Fruit fly (Drosophila melanogaster): ENCODE results near the gene Cubn.

Gene Cubn

DNA sequence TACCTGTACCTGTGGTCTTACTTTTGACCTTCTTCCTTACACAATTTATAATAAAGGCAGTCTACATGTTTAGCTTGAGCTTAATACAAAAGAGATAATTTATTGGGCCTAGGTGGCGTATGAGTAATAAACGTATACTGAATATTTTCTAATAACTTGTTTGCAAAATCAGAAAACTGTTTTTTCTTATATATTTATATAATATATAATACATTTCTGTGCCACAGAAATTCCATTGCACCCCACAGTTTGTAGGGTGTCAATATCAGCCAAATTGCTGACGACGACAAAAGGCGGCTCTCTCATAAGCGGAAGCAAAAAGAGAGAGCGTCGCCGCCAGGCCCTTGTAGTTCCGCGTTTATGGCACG, 13.8 kb upstream of the Cubn start:
- no peak for TF ChIP-seq Crg-1 (GFP tag; optimal IDR thresholded peaks at IDR 0.05)
- TF ChIP-seq CG1620 (GFP tag; optimal IDR thresholded peaks at IDR 0.05): no peak
- TF ChIP-seq kay (GFP tag; ENCODE audit: borderline replicate concordance): no peak
- no peak for TF ChIP-seq CG7101 (tag; optimal IDR thresholded peaks at IDR 0.05)
- TF ChIP-seq bab1 (GFP tag; optimal IDR thresholded peaks at IDR 0.05): no peak
- TF ChIP-seq ovo (GFP tag; optimal IDR thresholded peaks at IDR 0.05): no peak
- no peak for TF ChIP-seq CG33017 (tag; optimal IDR thresholded peaks at IDR 0.05)
- no peak for TF ChIP-seq pad (GFP tag; optimal IDR thresholded peaks at IDR 0.05)
- TF ChIP-seq tj (GFP tag; optimal IDR thresholded peaks at IDR 0.05): no peak
- no peak for TF ChIP-seq toe (GFP tag; optimal IDR thresholded peaks at IDR 0.05)
- TF ChIP-seq cic (GFP tag; optimal IDR thresholded peaks at IDR 0.05): no peak
- no peak for TF ChIP-seq Mnt (GFP tag; optimal IDR thresholded peaks at IDR 0.05)
- no peak for TF ChIP-seq CG5204 (GFP tag; optimal IDR thresholded peaks at IDR 0.05)
- no peak for TF ChIP-seq CG14711 (tag; optimal IDR thresholded peaks at IDR 0.05)
- TF ChIP-seq CG12768 (GFP tag; optimal IDR thresholded peaks at IDR 0.05): no peak
- TF ChIP-seq CG7045 (GFP tag; optimal IDR thresholded peaks at IDR 0.05): no peak
- no peak for TF ChIP-seq Clk (GFP tag; optimal IDR thresholded peaks at IDR 0.05)

DNA sequence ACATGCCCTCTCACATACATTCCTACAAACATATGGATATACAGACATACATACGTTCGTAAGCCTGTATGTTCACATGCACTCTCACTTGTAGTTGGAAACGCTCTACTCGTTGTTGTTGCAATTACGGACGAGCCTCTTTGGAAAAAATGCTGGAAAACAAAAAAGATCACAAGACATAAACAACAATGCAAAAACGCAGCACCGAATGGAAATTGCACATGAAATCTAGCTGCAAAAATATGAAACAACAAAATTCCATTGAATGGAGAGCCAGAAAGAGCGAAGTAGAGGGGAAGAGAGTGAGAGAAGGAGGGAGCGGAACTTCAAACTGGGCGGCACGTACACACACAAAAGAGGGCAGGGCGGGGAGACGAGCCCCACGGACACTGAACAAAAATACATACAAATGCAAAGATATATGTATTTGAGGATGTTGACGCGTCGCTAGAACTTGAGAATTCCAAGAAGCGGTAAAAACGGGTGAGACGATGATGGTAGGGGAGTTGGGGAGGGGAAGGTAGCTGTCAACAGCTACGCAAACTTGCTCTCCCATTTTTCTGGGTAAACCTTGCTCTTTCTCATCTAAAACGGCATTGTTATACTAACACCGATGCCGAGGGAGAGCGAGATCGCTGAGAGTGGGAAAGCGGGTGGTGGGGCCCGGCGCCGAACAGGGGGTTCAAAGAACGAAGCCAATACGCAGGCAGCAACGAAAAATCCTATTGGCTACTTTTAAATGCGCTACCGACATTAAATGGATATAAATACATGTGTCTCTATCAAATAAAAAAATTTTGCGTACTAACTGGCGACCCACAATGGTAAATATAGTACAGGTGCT, 13.2 kb upstream of the Cubn start:
- TF ChIP-seq CG7045 (GFP tag; optimal IDR thresholded peaks at IDR 0.05): no peak
- peak; percentile 40 for TF ChIP-seq toe (GFP tag; optimal IDR thresholded peaks at IDR 0.05)
- peak; percentile 76 for TF ChIP-seq kay (GFP tag; ENCODE audit: borderline replicate concordance)
- peak; percentile 38 for TF ChIP-seq Clk (GFP tag; optimal IDR thresholded peaks at IDR 0.05)
- TF ChIP-seq Mnt (GFP tag; optimal IDR thresholded peaks at IDR 0.05): peak; percentile 65
- peak; percentile 30 for TF ChIP-seq CG5204 (GFP tag; optimal IDR thresholded peaks at IDR 0.05)
- no peak for TF ChIP-seq CG11617 (GFP tag; optimal IDR thresholded peaks at IDR 0.05)
- TF ChIP-seq CG1620 (GFP tag; optimal IDR thresholded peaks at IDR 0.05): no peak
- peak; percentile 100 for TF ChIP-seq pad (GFP tag; optimal IDR thresholded peaks at IDR 0.05)
- TF ChIP-seq cic (GFP tag; optimal IDR thresholded peaks at IDR 0.05): peak; percentile 84
- peak; percentile 53 for TF ChIP-seq tj (GFP tag; optimal IDR thresholded peaks at IDR 0.05)
- no peak for TF ChIP-seq bab1 (GFP tag; optimal IDR thresholded peaks at IDR 0.05)
- TF ChIP-seq cnc (optimal IDR thresholded peaks at IDR 0.05): no peak
- TF ChIP-seq CG12768 (GFP tag; optimal IDR thresholded peaks at IDR 0.05): peak; percentile 82
- TF ChIP-seq ovo (GFP tag; optimal IDR thresholded peaks at IDR 0.05): peak; percentile 99
- TF ChIP-seq Crg-1 (GFP tag; optimal IDR thresholded peaks at IDR 0.05): no peak
- no peak for TF ChIP-seq CG33017 (tag; optimal IDR thresholded peaks at IDR 0.05)
- TF ChIP-seq CG14711 (tag; optimal IDR thresholded peaks at IDR 0.05): no peak
- peak; percentile 72 for TF ChIP-seq Hr96 (GFP tag; optimal IDR thresholded peaks at IDR 0.05)

DNA sequence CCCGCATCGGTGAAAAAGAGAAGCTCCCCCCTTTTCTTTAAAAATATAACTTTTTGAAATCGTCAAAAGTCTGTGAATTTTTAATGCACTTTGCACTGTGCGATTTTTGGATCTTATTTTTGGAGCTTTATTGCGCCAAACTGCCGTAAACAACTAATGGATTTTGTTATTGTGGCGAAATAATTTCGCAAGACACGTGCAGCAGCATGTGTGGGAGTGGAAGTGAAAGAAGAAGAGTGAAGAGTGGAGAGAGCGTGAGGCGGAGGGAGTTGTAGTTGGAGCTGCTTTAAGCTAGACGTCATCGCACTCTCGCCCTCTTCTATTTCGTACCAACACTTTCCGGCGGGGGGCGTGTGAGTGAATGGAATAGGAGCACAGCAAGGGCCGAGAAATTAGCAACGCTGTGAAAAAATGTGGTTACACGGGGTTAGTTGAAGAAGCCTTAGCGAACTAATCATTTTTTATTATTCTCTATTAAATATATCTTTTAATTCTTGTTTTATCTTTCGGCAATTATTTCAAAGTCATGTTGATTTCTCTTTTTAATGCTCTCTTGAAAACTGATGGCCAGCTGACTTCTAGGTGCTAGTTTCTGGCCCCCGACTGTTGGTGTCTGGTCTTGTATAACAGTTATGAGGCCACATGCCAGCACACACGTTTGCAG, 12.5 kb upstream of the Cubn start:
- TF ChIP-seq cic (GFP tag; optimal IDR thresholded peaks at IDR 0.05) (no peak), CG14711 (tag; optimal IDR thresholded peaks at IDR 0.05) (peak; percentile 86), CG7101 (tag; optimal IDR thresholded peaks at IDR 0.05) (peak; percentile 93), cnc (optimal IDR thresholded peaks at IDR 0.05) (no peak), CG5204 (GFP tag; optimal IDR thresholded peaks at IDR 0.05) (peak; percentile 64), Mnt (GFP tag; optimal IDR thresholded peaks at IDR 0.05) (peak; percentile 73), CG7045 (GFP tag; optimal IDR thresholded peaks at IDR 0.05) (peak; percentile 85), pad (GFP tag; optimal IDR thresholded peaks at IDR 0.05) (no peak), ovo (GFP tag; optimal IDR thresholded peaks at IDR 0.05) (peak; percentile 21), bab1 (GFP tag; optimal IDR thresholded peaks at IDR 0.05) (peak; percentile 92), Clk (GFP tag; optimal IDR thresholded peaks at IDR 0.05) (peak; percentile 75), tj (GFP tag; optimal IDR thresholded peaks at IDR 0.05) (peak; percentile 52), kay (GFP tag; ENCODE audit: borderline replicate concordance) (peak; percentile 61), Crg-1 (GFP tag; optimal IDR thresholded peaks at IDR 0.05) (peak; percentile 42), Hr96 (GFP tag; optimal IDR thresholded peaks at IDR 0.05) (peak; percentile 63), CG11617 (GFP tag; optimal IDR thresholded peaks at IDR 0.05) (peak; percentile 91), CG33017 (tag; optimal IDR thresholded peaks at IDR 0.05) (peak; percentile 85), toe (GFP tag; optimal IDR thresholded peaks at IDR 0.05) (peak; percentile 64), CG1620 (GFP tag; optimal IDR thresholded peaks at IDR 0.05) (peak; percentile 66), CG12768 (GFP tag; optimal IDR thresholded peaks at IDR 0.05) (peak; percentile 88)

DNA sequence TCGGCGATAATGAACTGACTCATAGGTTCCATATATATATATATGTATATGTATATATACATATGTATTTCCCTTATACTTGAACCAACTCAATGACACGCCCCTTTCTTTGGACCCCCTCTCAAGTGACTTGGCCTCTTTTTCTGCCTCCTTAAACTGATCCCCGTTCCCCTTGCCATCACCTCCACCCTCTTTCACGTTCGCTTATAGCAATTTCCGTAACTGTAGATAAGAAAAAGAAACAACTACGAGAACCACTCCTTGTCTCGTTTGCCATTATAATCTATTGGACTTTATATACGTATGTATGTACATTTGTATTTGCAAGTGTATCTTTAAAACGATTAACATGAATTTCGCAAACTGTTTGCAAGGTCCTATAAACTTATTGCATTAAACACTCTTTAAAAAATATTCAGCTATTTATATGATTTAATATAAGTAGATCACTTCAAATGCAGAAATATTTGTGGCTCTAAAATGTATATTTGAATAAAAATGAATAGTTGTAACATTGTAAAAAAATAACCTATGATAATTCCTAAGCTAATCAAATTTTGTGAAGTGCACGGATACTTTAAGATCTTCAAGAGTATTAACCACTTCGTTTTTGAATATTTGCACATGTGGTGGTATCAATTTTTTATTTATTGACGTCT, 11.7 kb upstream of the Cubn start:
- TF ChIP-seq bab1 (GFP tag; optimal IDR thresholded peaks at IDR 0.05) (no peak), CG11617 (GFP tag; optimal IDR thresholded peaks at IDR 0.05) (peak; percentile 73), cnc (optimal IDR thresholded peaks at IDR 0.05) (peak; percentile 5 to 47), Clk (GFP tag; optimal IDR thresholded peaks at IDR 0.05) (no peak), cic (GFP tag; optimal IDR thresholded peaks at IDR 0.05) (peak; percentile 34), toe (GFP tag; optimal IDR thresholded peaks at IDR 0.05) (no peak), CG7045 (GFP tag; optimal IDR thresholded peaks at IDR 0.05) (peak; percentile 36), CG12768 (GFP tag; optimal IDR thresholded peaks at IDR 0.05) (peak; percentile 6), Crg-1 (GFP tag; optimal IDR thresholded peaks at IDR 0.05) (peak; percentile 27), pad (GFP tag; optimal IDR thresholded peaks at IDR 0.05) (peak; percentile 60), CG14711 (tag; optimal IDR thresholded peaks at IDR 0.05) (peak; percentile 68), kay (GFP tag; ENCODE audit: borderline replicate concordance) (peak; percentile 79), tj (GFP tag; optimal IDR thresholded peaks at IDR 0.05) (no peak), CG33017 (tag; optimal IDR thresholded peaks at IDR 0.05) (peak; percentile 64), Mnt (GFP tag; optimal IDR thresholded peaks at IDR 0.05) (no peak), CG5204 (GFP tag; optimal IDR thresholded peaks at IDR 0.05) (peak; percentile 48), Hr96 (GFP tag; optimal IDR thresholded peaks at IDR 0.05) (no peak), CG7101 (tag; optimal IDR thresholded peaks at IDR 0.05) (peak; percentile 85), CG1620 (GFP tag; optimal IDR thresholded peaks at IDR 0.05) (no peak), ovo (GFP tag; optimal IDR thresholded peaks at IDR 0.05) (peak; percentile 59)
